Worm (Caenorhabditis elegans): ENCODE results near the gene T04A11.1.
"Not testable (repeated sequence)": the region's sequence is repeated elsewhere in the genome, so short reads cannot be mapped to it uniquely, and the experiment has no call there.

T04A11.1 gene

ce11 chrIV:12498238-12498637 lies 21.4 kb upstream of the T04A11.1 start, which contains the start of gene sru-19:
TSS of gene sru-19 (plus strand) at chrIV:12498538.
- TF ChIP-seq fkh-6 (tag; optimal IDR thresholded peaks at IDR 0.05) (no peak), unc-3 (GFP tag; conservative IDR thresholded peaks at IDR 0.05) (no peak), unc-3 (tag; optimal IDR thresholded peaks at IDR 0.05) (no peak), ets-4 (tag; optimal IDR thresholded peaks at IDR 0.05) (no peak), ceh-19 (GFP tag; optimal IDR thresholded peaks at IDR 0.05) (no peak), fkh-10 (GFP tag; optimal IDR thresholded peaks at IDR 0.05) (no peak), mec-3 (tag; optimal IDR thresholded peaks at IDR 0.05; ENCODE audit: borderline replicate concordance) (no peak), pax-1 (tag; optimal IDR thresholded peaks at IDR 0.05) (no peak), elt-4 (tag; optimal IDR thresholded peaks at IDR 0.05) (no peak), pag-3 (tag; optimal IDR thresholded peaks at IDR 0.05; ENCODE audit: borderline replicate concordance) (no peak), rnt-1 (tag; optimal IDR thresholded peaks at IDR 0.05) (no peak), ceh-9 (tag; optimal IDR thresholded peaks at IDR 0.05) (no peak), tbx-7 (tag; optimal IDR thresholded peaks at IDR 0.05) (no peak), syd-9 (tag; optimal IDR thresholded peaks at IDR 0.05) (no peak), ttx-3 (tag; optimal IDR thresholded peaks at IDR 0.05) (no peak), unc-86 (tag; optimal IDR thresholded peaks at IDR 0.05) (no peak), dmd-4 (tag; optimal IDR thresholded peaks at IDR 0.05; ENCODE audit: borderline replicate concordance) (no peak), pros-1 (tag; optimal IDR thresholded peaks at IDR 0.05) (no peak)

- no peak for TF ChIP-seq ceh-6 (GFP tag; optimal IDR thresholded peaks at IDR 0.05)
- no peak for TF ChIP-seq F13H6.1 (tag; optimal IDR thresholded peaks at IDR 0.05)
- no peak for TF ChIP-seq syd-9 (tag; optimal IDR thresholded peaks at IDR 0.05)
- TF ChIP-seq pat-9 (tag; optimal IDR thresholded peaks at IDR 0.05): no peak
- no peak for TF ChIP-seq rnt-1 (tag; optimal IDR thresholded peaks at IDR 0.05)
- TF ChIP-seq ets-4 (tag; optimal IDR thresholded peaks at IDR 0.05): no peak
- no peak for TF ChIP-seq unc-55 (GFP tag; optimal IDR thresholded peaks at IDR 0.05)
- TF ChIP-seq dve-1 (tag; optimal IDR thresholded peaks at IDR 0.05): no peak
Observed at ce11 chrIV:12495196-12495595, 18.4 kb upstream of the T04A11.1 start, which contains the start of gene sru-20. TSS of gene sru-20 (plus strand) at chrIV:12495496.

- TF ChIP-seq ceh-14 (tag; optimal IDR thresholded peaks at IDR 0.05) (no peak), nhr-11 (tag; optimal IDR thresholded peaks at IDR 0.05) (no peak), K09A11.1 (tag; optimal IDR thresholded peaks at IDR 0.05; ENCODE audit: insufficient read depth) (no peak), Y22D7AL.16 (tag; optimal IDR thresholded peaks at IDR 0.05) (no peak)
Observed at ce11 chrIV:12490491-12490890, 13.6 kb upstream of the T04A11.1 start, which contains the start of gene him-6. TSS of gene him-6 (plus strand) at chrIV:12490791.

ce11 chrIV:12487194-12487593 lies 10.4 kb upstream of the T04A11.1 start, which contains the start of gene sru-26:
TSS of gene sru-26 (plus strand) at chrIV:12487494.
- TF ChIP-seq fkh-10 (GFP tag; optimal IDR thresholded peaks at IDR 0.05): no peak
- no peak for TF ChIP-seq pha-4 (tag; optimal IDR thresholded peaks at IDR 0.05)
- no peak for TF ChIP-seq npax-4 (tag; optimal IDR thresholded peaks at IDR 0.05)
- no peak for TF ChIP-seq dve-1 (tag; optimal IDR thresholded peaks at IDR 0.05)
- no peak for TF ChIP-seq ceh-31 (tag; optimal IDR thresholded peaks at IDR 0.05)

- TF ChIP-seq Y22D7AL.16 (tag; optimal IDR thresholded peaks at IDR 0.05); hlh-30 (tag; optimal IDR thresholded peaks at IDR 0.05; ENCODE audit: insufficient read depth); pha-4 (tag; optimal IDR thresholded peaks at IDR 0.05): not testable (repeated sequence)
Observed at ce11 chrIV:12484479-12484878, 7.6 kb upstream of the T04A11.1 start, which contains the start of gene T04A11.4. TSS of gene T04A11.4 (minus strand) at chrIV:12484579.

ce11 chrIV:12478711-12479110 lies 1.9 kb upstream of the T04A11.1 start, which contains the start of gene igdb-1:
TSS of gene igdb-1 (plus strand) at chrIV:12479011.
- not testable (repeated sequence) for TF ChIP-seq unc-55 (GFP tag; optimal IDR thresholded peaks at IDR 0.05); unc-42 (tag; optimal IDR thresholded peaks at IDR 0.05); pha-4 (tag; optimal IDR thresholded peaks at IDR 0.05)
